Worm (Caenorhabditis elegans): ENCODE measurements around the gene nyn-3.

The nyn-3 gene

DNA sequence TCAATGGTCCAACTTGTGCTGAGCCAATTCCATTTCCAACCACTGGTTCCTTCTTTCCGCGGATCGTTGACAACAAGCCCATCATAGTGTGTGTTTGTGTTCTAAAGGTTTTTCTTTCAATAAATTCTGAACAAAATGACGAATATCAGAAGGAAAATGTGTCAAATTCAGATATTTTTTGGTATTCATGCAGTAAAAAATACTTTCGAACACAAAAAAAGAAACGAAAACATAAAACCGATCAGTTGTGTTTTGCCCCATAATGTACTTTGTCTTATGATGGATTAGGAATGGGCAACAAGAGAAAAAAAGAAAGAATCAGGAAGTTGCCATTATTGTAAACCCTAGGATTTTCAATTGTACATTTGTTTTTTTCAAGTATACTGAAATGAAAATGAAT lies 16.8 kb upstream of the nyn-3 start, which contains the start of gene glb-10:
Gene glb-10, minus strand, starts transcription at position 101 of the 400 bp plus-strand sequence.
- no peak for TF ChIP-seq bed-3 (GFP tag; optimal IDR thresholded peaks at IDR 0.05)
- TF ChIP-seq ces-1 (GFP tag; optimal IDR thresholded peaks at IDR 0.05) = no peak
- TF ChIP-seq unc-62 (GFP tag; optimal IDR thresholded peaks at IDR 0.05) = no peak
- no peak for TF ChIP-seq nhr-237 (tag; optimal IDR thresholded peaks at IDR 0.05)
- TF ChIP-seq lsy-2 (tag; optimal IDR thresholded peaks at IDR 0.05) = no peak

DNA sequence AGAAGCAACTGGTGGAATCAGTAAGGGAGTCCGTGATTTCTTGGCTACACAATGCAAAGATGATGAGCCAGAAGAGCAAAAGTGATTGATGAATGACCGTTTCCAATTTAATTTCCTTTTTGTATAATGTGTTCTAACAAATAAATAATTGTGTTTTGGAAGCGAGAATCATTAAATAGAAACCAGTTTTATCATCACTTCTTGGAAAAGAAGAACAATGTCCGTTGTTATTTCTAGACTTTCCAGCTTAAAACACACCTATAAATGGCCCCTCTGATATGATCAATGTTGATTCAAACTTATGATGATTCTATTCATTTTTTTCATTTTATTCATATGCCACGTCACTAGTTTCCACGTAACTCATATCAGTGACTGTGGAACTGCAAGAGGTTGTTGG lies 13.7 kb upstream of the nyn-3 start, which contains the start of gene C29F5.8:
Gene C29F5.8, plus strand, starts transcription at position 301 of the 400 bp plus-strand sequence.
- TF ChIP-seq nhr-12 (tag; optimal IDR thresholded peaks at IDR 0.05) (no peak), snpc-4 (tag; optimal IDR thresholded peaks at IDR 0.05) (no peak), mab-5 (tag; optimal IDR thresholded peaks at IDR 0.05) (no peak), zip-8 (tag; optimal IDR thresholded peaks at IDR 0.05) (no peak), mep-1 (tag; optimal IDR thresholded peaks at IDR 0.05) (no peak), bed-3 (GFP tag; optimal IDR thresholded peaks at IDR 0.05) (no peak), nhr-76 (tag; optimal IDR thresholded peaks at IDR 0.05) (no peak), flh-1 (GFP tag; optimal IDR thresholded peaks at IDR 0.05) (no peak), ceh-43 (GFP tag; optimal IDR thresholded peaks at IDR 0.05) (no peak), nhr-28 (tag; optimal IDR thresholded peaks at IDR 0.05) (no peak), blmp-1 (tag; optimal IDR thresholded peaks at IDR 0.05) (no peak), tbx-8 (GFP tag; optimal IDR thresholded peaks at IDR 0.05) (no peak), elt-1 (tag; optimal IDR thresholded peaks at IDR 0.05; ENCODE audit: borderline replicate concordance, insufficient read depth) (no peak), pha-4 (tag; optimal IDR thresholded peaks at IDR 0.05) (no peak), nhr-2 (tag; optimal IDR thresholded peaks at IDR 0.05) (no peak)

DNA sequence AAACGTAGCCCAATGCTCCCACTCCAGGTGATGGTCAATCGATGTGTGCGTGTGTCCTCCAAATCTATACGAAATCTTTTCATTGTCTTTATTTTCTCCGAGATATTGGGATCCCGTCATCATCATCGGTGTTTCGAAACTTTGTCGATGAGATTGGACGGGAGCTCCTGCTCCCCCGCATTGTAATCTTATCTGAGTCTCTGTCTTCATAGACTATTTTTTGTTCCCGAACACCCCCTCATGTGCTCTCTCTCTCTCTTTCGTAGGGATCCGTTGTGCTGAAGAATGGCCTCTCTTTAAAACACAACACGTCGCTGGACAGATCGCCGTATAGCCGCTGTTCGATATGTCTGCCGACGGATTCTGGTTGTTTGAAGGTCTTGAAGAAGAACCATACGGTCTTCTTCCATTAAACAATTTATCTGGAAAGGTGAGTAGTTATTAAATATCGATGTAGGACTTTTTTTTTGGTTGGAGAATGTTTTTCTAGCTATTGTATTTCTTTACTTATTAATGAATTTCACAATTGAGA lies 10.8 kb upstream of the nyn-3 start, which contains the start of gene C29F5.1:
Gene C29F5.1, plus strand, starts transcription at position 317 of the 532 bp plus-strand sequence.
- TF ChIP-seq lin-13 (tag; optimal IDR thresholded peaks at IDR 0.05) = no peak
- TF ChIP-seq hlh-1 (tag; optimal IDR thresholded peaks at IDR 0.05) = peak; percentile 70
- TF ChIP-seq unc-120 (tag; optimal IDR thresholded peaks at IDR 0.05; ENCODE audit: poor library complexity, severe bottlenecking) = peak; percentile 17
- TF ChIP-seq unc-62 (GFP tag; optimal IDR thresholded peaks at IDR 0.05) = peak; percentile 31

DNA sequence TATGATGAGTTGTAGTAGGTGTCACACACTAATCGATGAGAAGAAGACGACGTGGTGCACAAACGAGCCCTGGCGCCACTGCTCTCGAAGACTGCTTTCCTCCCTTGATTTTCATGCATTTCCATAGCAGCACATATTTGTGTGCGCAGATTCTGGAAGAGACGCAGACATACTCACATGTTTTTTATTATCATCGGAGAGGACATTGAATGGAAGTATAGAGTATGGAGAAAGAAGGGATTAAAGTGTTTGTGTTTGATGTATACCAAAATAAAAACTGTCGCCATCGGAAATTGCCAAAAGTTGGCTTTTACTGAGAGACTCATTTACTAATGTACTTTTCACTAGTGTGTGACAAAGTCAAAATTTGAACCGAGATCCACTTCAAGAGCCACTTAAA lies 1.8 kb upstream of the nyn-3 start, which contains the start of gene mps-1:
Gene mps-1, minus strand, starts transcription at position 101 of the 400 bp plus-strand sequence.
- TF ChIP-seq hlh-1 (tag; optimal IDR thresholded peaks at IDR 0.05) (no peak), ces-1 (GFP tag; optimal IDR thresholded peaks at IDR 0.05) (no peak), unc-120 (tag; optimal IDR thresholded peaks at IDR 0.05; ENCODE audit: poor library complexity, severe bottlenecking) (no peak), zip-8 (tag; optimal IDR thresholded peaks at IDR 0.05) (no peak), nhr-237 (tag; optimal IDR thresholded peaks at IDR 0.05) (no peak), elt-3 (tag; optimal IDR thresholded peaks at IDR 0.05) (no peak), lin-32 (GFP tag; optimal IDR thresholded peaks at IDR 0.05) (no peak), nhr-28 (tag; optimal IDR thresholded peaks at IDR 0.05) (no peak), flh-1 (GFP tag; optimal IDR thresholded peaks at IDR 0.05) (no peak), ham-2 (GFP tag; optimal IDR thresholded peaks at IDR 0.05) (no peak), ztf-11 (tag; optimal IDR thresholded peaks at IDR 0.05) (no peak)

DNA sequence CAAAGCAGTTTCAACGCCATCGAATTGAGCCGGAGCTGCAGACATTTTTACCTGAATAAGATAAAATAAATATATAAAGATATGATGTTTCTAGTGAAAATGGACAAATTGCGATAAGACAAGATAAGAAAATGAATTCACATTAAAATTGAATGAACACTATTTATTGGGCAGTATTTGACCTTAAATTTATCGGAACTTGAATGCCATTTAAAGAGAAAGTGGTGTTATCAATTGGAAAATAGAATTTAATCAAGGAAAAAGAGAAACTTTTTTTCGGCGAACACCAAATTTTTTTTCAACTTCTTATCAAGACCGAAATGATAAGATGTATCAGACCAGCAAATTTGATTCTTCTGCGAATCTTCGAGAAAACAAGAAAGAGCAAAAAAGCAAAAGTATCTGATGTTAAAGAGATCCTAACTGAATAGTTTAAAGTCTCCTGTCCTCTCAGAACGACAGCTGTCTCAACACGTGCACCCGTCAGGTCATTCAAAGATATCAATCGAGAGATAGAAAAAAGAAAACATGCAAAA lies 2.3 kb downstream of the nyn-3 start, which contains the start of gene upb-1:
Gene upb-1, minus strand, starts transcription at position 51 of the 536 bp plus-strand sequence.
- peak; percentile 90 for TF ChIP-seq unc-62 (GFP tag; optimal IDR thresholded peaks at IDR 0.05)
- TF ChIP-seq hlh-1 (tag; optimal IDR thresholded peaks at IDR 0.05) = peak; percentile 100
- no peak for TF ChIP-seq ham-2 (GFP tag; optimal IDR thresholded peaks at IDR 0.05)

DNA sequence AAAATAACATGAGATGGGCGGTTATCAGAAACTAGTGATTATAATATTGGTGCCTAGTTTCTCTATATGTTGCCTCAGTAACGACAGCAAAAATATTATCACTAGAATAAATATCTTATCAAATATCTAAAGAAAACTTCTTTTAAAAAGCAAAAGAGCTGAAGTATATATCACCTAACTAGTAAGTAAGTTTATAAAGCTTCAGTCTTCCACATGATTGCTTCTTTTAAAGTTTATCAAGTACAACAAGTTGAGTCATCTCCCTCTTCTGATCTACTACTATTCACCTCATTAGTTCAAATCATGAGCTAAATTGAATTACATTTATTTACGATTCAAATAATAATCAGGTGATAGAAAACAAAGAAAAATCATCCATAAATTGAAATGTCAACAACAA lies 4.3 kb downstream of the nyn-3 start:
- TF ChIP-seq flh-1 (GFP tag; optimal IDR thresholded peaks at IDR 0.05) = no peak
- no peak for TF ChIP-seq bed-3 (GFP tag; optimal IDR thresholded peaks at IDR 0.05)
- no peak for TF ChIP-seq lsy-2 (tag; optimal IDR thresholded peaks at IDR 0.05)
- no peak for TF ChIP-seq ham-2 (GFP tag; optimal IDR thresholded peaks at IDR 0.05)
- no peak for TF ChIP-seq nhr-2 (tag; optimal IDR thresholded peaks at IDR 0.05)
- TF ChIP-seq zip-8 (tag; optimal IDR thresholded peaks at IDR 0.05) = no peak
- no peak for TF ChIP-seq M03D4.4 (tag; optimal IDR thresholded peaks at IDR 0.05)
- TF ChIP-seq elt-1 (tag; optimal IDR thresholded peaks at IDR 0.05; ENCODE audit: borderline replicate concordance, insufficient read depth) = no peak
- no peak for TF ChIP-seq unc-62 (GFP tag; optimal IDR thresholded peaks at IDR 0.05)
- TF ChIP-seq ceh-39 (tag; optimal IDR thresholded peaks at IDR 0.05) = no peak
- no peak for TF ChIP-seq mab-5 (tag; optimal IDR thresholded peaks at IDR 0.05)
- no peak for TF ChIP-seq snpc-4 (tag; optimal IDR thresholded peaks at IDR 0.05)
- TF ChIP-seq unc-120 (tag; optimal IDR thresholded peaks at IDR 0.05; ENCODE audit: poor library complexity, severe bottlenecking) = no peak
- TF ChIP-seq ces-1 (GFP tag; optimal IDR thresholded peaks at IDR 0.05) = no peak
- TF ChIP-seq ceh-43 (GFP tag; optimal IDR thresholded peaks at IDR 0.05) = no peak
- no peak for TF ChIP-seq tbx-8 (GFP tag; optimal IDR thresholded peaks at IDR 0.05)
- no peak for TF ChIP-seq nhr-76 (tag; optimal IDR thresholded peaks at IDR 0.05)

Measured in whole organism, mixed stage, embryonic.